Fruit fly (Drosophila melanogaster) whole organism, prepupa: ENCODE measurements around the gene dally.

Experiments used
- CG10631 ChIP-seq: fragments of 200-800 bp; sonication (Bioruptor generic); optimal IDR thresholded peaks from 2 replicates; lab custom pipeline; 2016; ENCODE audit warnings: missing biosample characterization, missing genetic modification characterization
- CG10669 ChIP-seq: fragments of 200-800 bp; sonication (Bioruptor generic); optimal IDR thresholded peaks from 3 replicates; lab custom pipeline; 2018; ENCODE audit warnings: missing biosample characterization, mild to moderate bottlenecking, missing genetic modification characterization, moderate library complexity
- CG11762 ChIP-seq: fragments of 200-800 bp; sonication (Bioruptor generic); optimal IDR thresholded peaks from 3 replicates; lab custom pipeline; 2016; ENCODE audit warnings: missing biosample characterization, missing genetic modification characterization; ENCODE audit not compliant: insufficient read depth
- CG11902 ChIP-seq: fragments of 200-800 bp; sonication (Bioruptor generic); optimal IDR thresholded peaks from 3 replicates; lab custom pipeline; 2016; ENCODE audit warnings: missing biosample characterization, missing genetic modification characterization
- CG15336 ChIP-seq: fragments of 200-800 bp; sonication (Bioruptor generic); IDR thresholded peaks from 2 replicates; pipeline ENCODE4 v1.3.6; 2022; ENCODE audit warnings: missing biosample characterization, missing genetic modification characterization
- CG1621 ChIP-seq: fragments of 200-800 bp; sonication (Bioruptor generic); optimal IDR thresholded peaks from 3 replicates; lab custom pipeline; 2018; ENCODE audit warnings: missing biosample characterization, mild to moderate bottlenecking, missing genetic modification characterization
- CG16779 ChIP-seq: fragments of 200-800 bp; sonication (Bioruptor generic); optimal IDR thresholded peaks from 3 replicates; lab custom pipeline; 2017; ENCODE audit warnings: missing biosample characterization, mild to moderate bottlenecking, missing genetic modification characterization
- CG3032 ChIP-seq: fragments of 200-800 bp; optimal IDR thresholded peaks from 2 replicates; lab custom pipeline; 2019; ENCODE audit warnings: missing biosample characterization, mild to moderate bottlenecking, missing genetic modification characterization, moderate library complexity
- CG31627 ChIP-seq: fragments of 200-800 bp; sonication (Bioruptor generic); optimal IDR thresholded peaks from 3 replicates; lab custom pipeline; 2016; ENCODE audit warnings: missing biosample characterization, missing genetic modification characterization
- CG32006 ChIP-seq: fragments of 200-800 bp; sonication (Bioruptor generic); optimal IDR thresholded peaks from 3 replicates; lab custom pipeline; 2017; ENCODE audit warnings: missing biosample characterization, mild to moderate bottlenecking, missing genetic modification characterization
- CG3919 ChIP-seq: fragments of 200-800 bp; sonication (Bioruptor generic); optimal IDR thresholded peaks from 3 replicates; lab custom pipeline; 2016; ENCODE audit warnings: missing biosample characterization, missing genetic modification characterization
- CG4318 ChIP-seq: fragments of 200-800 bp; sonication (Bioruptor generic); optimal IDR thresholded peaks from 3 replicates; lab custom pipeline; 2017; ENCODE audit warnings: missing biosample characterization, mild to moderate bottlenecking, missing genetic modification characterization
- CG6163 ChIP-seq: fragments of 200-800 bp; sonication (Bioruptor generic); IDR thresholded peaks from 3 replicates; pipeline ENCODE4 v1.3.6; 2022; ENCODE audit warnings: missing biosample characterization, missing genetic modification characterization
- CG6276 ChIP-seq: fragments of 200-800 bp; sonication (Bioruptor generic); optimal IDR thresholded peaks from 2 replicates; lab custom pipeline; 2017; ENCODE audit warnings: missing biosample characterization, mild to moderate bottlenecking, missing genetic modification characterization
- CG6792 ChIP-seq: fragments of 200-800 bp; sonication (Bioruptor generic); optimal IDR thresholded peaks from 3 replicates; lab custom pipeline; 2016; ENCODE audit warnings: missing biosample characterization, missing genetic modification characterization
- CG6808 ChIP-seq: fragments of 200-800 bp; sonication (Bioruptor generic); optimal IDR thresholded peaks from 3 replicates; lab custom pipeline; 2017; ENCODE audit warnings: missing biosample characterization, missing genetic modification characterization, mild to moderate bottlenecking, moderate library complexity, missing genetic modification reagents
- CG6854 ChIP-seq: fragments of 200-800 bp; sonication (Bioruptor generic); optimal IDR thresholded peaks from 2 replicates; lab custom pipeline; 2017; ENCODE audit warnings: missing biosample characterization, mild to moderate bottlenecking, missing genetic modification characterization
- CG7368 ChIP-seq: fragments of 200-800 bp; sonication (Bioruptor generic); optimal IDR thresholded peaks from 3 replicates; lab custom pipeline; 2016; ENCODE audit warnings: missing biosample characterization, missing genetic modification characterization
- CG8119 ChIP-seq: fragments of 200-800 bp; sonication (Bioruptor generic); IDR thresholded peaks from 3 replicates; pipeline ENCODE4 v1.3.6; 2022; ENCODE audit warnings: missing biosample characterization, missing genetic modification characterization
- CG8319 ChIP-seq: fragments of 200-800 bp; sonication (Bioruptor generic); optimal IDR thresholded peaks from 3 replicates; lab custom pipeline; 2016; ENCODE audit warnings: missing biosample characterization, missing genetic modification characterization
- CG8632 ChIP-seq: fragments of 200-800 bp; sonication (Bioruptor generic); optimal IDR thresholded peaks from 3 replicates; lab custom pipeline; 2016; ENCODE audit warnings: missing biosample characterization, missing genetic modification characterization
- CG9139 ChIP-seq: fragments of 200-800 bp; sonication (Bioruptor generic); optimal IDR thresholded peaks from 3 replicates; lab custom pipeline; 2017; ENCODE audit warnings: missing biosample characterization, mild to moderate bottlenecking, missing genetic modification characterization
- Eip75B ChIP-seq: fragments of 200-800 bp; sonication (Bioruptor generic); optimal IDR thresholded peaks from 3 replicates; lab custom pipeline; 2016; ENCODE audit warnings: missing biosample characterization, missing genetic modification characterization
- Eip78C ChIP-seq: fragments of 200-800 bp; sonication (Bioruptor generic); peaks from one replicate; lab custom pipeline; 2016; ENCODE audit warnings: missing biosample characterization, missing genetic modification characterization
- Ets21C ChIP-seq: fragments of 200-800 bp; sonication (Bioruptor generic); optimal IDR thresholded peaks from 3 replicates; lab custom pipeline; 2016; ENCODE audit warnings: missing biosample characterization, missing genetic modification characterization
- Hr38 ChIP-seq: sonication (Bioruptor generic); optimal IDR thresholded peaks from 2 replicates; lab custom pipeline; 2016; ENCODE audit warnings: missing biosample characterization, missing genetic modification characterization
- Hr39 ChIP-seq: fragments of 200-800 bp; sonication (Bioruptor generic); optimal IDR thresholded peaks from 2 replicates; lab custom pipeline; 2016; ENCODE audit warnings: missing biosample characterization, missing genetic modification characterization
- Hr4 ChIP-seq: fragments of 200-800 bp; sonication (Bioruptor generic); optimal IDR thresholded peaks from 3 replicates; lab custom pipeline; 2016; ENCODE audit warnings: missing biosample characterization, missing genetic modification characterization
- Lpt ChIP-seq: fragments of 200-800 bp; sonication (Bioruptor generic); optimal IDR thresholded peaks from 3 replicates; lab custom pipeline; 2016; ENCODE audit warnings: missing biosample characterization, missing genetic modification characterization
- Met ChIP-seq: fragments of 200-800 bp; sonication (Bioruptor generic); optimal IDR thresholded peaks from 3 replicates; lab custom pipeline; 2016; ENCODE audit warnings: missing biosample characterization, missing genetic modification characterization
- Smox ChIP-seq: fragments of 200-800 bp; sonication (Bioruptor generic); optimal IDR thresholded peaks from 3 replicates; lab custom pipeline; 2016; ENCODE audit warnings: missing biosample characterization, missing genetic modification characterization
- Sox102F ChIP-seq: fragments of 200-800 bp; sonication (Bioruptor generic); optimal IDR thresholded peaks from 2 replicates; lab custom pipeline; 2016; ENCODE audit warnings: missing biosample characterization, mild to moderate bottlenecking, missing genetic modification characterization
- Sox15 ChIP-seq: fragments of 200-800 bp; sonication (Bioruptor generic); optimal IDR thresholded peaks from 3 replicates; lab custom pipeline; 2016; ENCODE audit warnings: missing biosample characterization, missing genetic modification characterization
- achi ChIP-seq: fragments of 200-800 bp; sonication (Bioruptor generic); optimal IDR thresholded peaks from 3 replicates; lab custom pipeline; 2016; ENCODE audit warnings: missing biosample characterization, missing genetic modification characterization
- cyc ChIP-seq: fragments of 200-800 bp; sonication (Bioruptor generic); optimal IDR thresholded peaks from 3 replicates; lab custom pipeline; 2016; ENCODE audit warnings: missing biosample characterization, missing genetic modification characterization
- eg ChIP-seq: fragments of 200-800 bp; sonication (Bioruptor generic); IDR thresholded peaks from 3 replicates; pipeline ENCODE4 v1.3.6; 2022; ENCODE audit warnings: missing biosample characterization, missing genetic modification characterization
- esn ChIP-seq: fragments of 200-800 bp; sonication (Bioruptor generic); optimal IDR thresholded peaks from 2 replicates; lab custom pipeline; 2016; ENCODE audit warnings: missing biosample characterization, mild to moderate bottlenecking, missing genetic modification characterization, moderate library complexity
- fkh ChIP-seq: fragments of 200-800 bp; sonication (Bioruptor generic); optimal IDR thresholded peaks from 3 replicates; lab custom pipeline; 2017; ENCODE audit warnings: missing biosample characterization, mild to moderate bottlenecking, missing genetic modification characterization, moderate library complexity
- lz ChIP-seq: fragments of 200-800 bp; sonication (Bioruptor generic); optimal IDR thresholded peaks from 3 replicates; lab custom pipeline; 2016; ENCODE audit warnings: missing biosample characterization, missing genetic modification characterization
- pdm3 ChIP-seq: fragments of 200-800 bp; sonication (Bioruptor generic); optimal IDR thresholded peaks from 3 replicates; lab custom pipeline; 2016; ENCODE audit warnings: missing biosample characterization, missing genetic modification characterization
- salr ChIP-seq, 2 experiments: fragments of 200-800 bp; sonication (Bioruptor generic); optimal IDR thresholded peaks; 3 replicates each; lab custom pipeline; 2016 to 2018; ENCODE audit warnings: missing biosample characterization in 2 of 2, missing genetic modification characterization in 2 of 2, mild to moderate bottlenecking in 1 of 2
- spab ChIP-seq: fragments of 200-800 bp; sonication (Bioruptor generic); optimal IDR thresholded peaks from 2 replicates; lab custom pipeline; 2017; ENCODE audit warnings: missing biosample characterization, mild to moderate bottlenecking, missing genetic modification characterization, missing genetic modification reagents
- ss ChIP-seq, 2 experiments: fragments of 200-800 bp; sonication (Bioruptor generic); optimal IDR thresholded peaks; 2 replicates in 1 of 2; 3 replicates in 1 of 2; lab custom pipeline; 2017 to 2018; ENCODE audit warnings: mild to moderate bottlenecking in 2 of 2, missing biosample characterization in 2 of 2, missing genetic modification characterization in 2 of 2, moderate library complexity in 1 of 2
- svp ChIP-seq: fragments of 200-800 bp; sonication (Bioruptor generic); peaks from one replicate; lab custom pipeline; 2016; ENCODE audit warnings: missing biosample characterization, missing genetic modification characterization
- vri ChIP-seq: fragments of 200-800 bp; sonication (Bioruptor generic); optimal IDR thresholded peaks from 3 replicates; lab custom pipeline; 2016; ENCODE audit warnings: missing biosample characterization, mild to moderate bottlenecking, missing genetic modification characterization

dally gene

dm6 chr3L:8913537-8914108 lies 86.3 kb downstream of the dally start (continued):
- TF ChIP-seq CG6792 (GFP tag; lab: Kevin White, UChicago) (peak; percentile 72), CG6854 (GFP tag; lab: Kevin White, UChicago) (peak; percentile 10), Eip78C (GFP tag; lab: Kevin White, UChicago) (peak; percentile 95), Sox15 (GFP tag; lab: Kevin White, UChicago) (peak; percentile 64), CG8319 (GFP tag; lab: Kevin White, UChicago) (peak; percentile 42), achi (peak; percentile 75), CG6808 (peak; percentile 59), CG1621 (tag; lab: Kevin White, UChicago) (peak; percentile 56), esn (GFP tag; lab: Kevin White, UChicago) (peak; percentile 91), CG3032 (tag; lab: Kevin White, UChicago) (peak; percentile 58), Eip75B (peak; percentile 87), CG11762 (GFP tag; lab: Kevin White, UChicago) (peak; percentile 26), CG15336 (GFP tag; lab: Robert Waterston, UW) (peak; percentile 57), cyc (peak; percentile 72), CG9139 (GFP tag; lab: Kevin White, UChicago) (peak; percentile 40), lz (GFP tag; lab: Kevin White, UChicago) (peak; percentile 84), svp (peak; percentile 93), ss (GFP tag; optimal IDR thresholded peaks at IDR 0.05; lab: Kevin White, UChicago) (peak; percentile 34 to 43), spab (peak; percentile 42), CG8632 (peak; percentile 68), CG31627 (GFP tag; lab: Kevin White, UChicago) (peak; percentile 69), Met (peak; percentile 83), CG7368 (GFP tag; lab: Kevin White, UChicago) (no peak), Ets21C (peak; percentile 73)

DNA sequence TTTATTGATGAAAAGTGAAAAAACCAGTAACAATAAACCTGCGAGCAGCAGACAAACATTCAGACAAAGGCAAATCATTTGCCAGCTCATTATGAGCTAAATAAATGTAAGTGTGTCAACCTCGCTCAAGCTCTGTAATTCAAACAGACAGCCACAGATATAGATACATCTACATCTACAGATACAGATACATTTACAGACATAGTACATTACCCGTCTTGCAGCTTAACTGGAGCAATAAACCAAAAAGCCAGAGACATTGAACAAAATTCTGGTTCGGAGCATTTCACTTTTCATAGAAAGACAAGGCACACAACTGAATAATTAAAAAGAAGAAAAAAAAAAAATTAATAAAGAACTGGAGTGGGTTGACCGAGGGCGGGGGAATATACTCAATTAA lies 92.4 kb downstream of the dally start:
- TF ChIP-seq CG4318 (GFP tag; lab: Kevin White, UChicago) (no peak), CG6276 (no peak), CG6163 (no peak), CG11902 (GFP tag; lab: Kevin White, UChicago) (no peak), ss (GFP tag; optimal IDR thresholded peaks at IDR 0.05; lab: Kevin White, UChicago) (no peak), Hr39 (no peak), fkh (GFP tag; lab: Kevin White, UChicago) (no peak), CG3919 (GFP tag; lab: Kevin White, UChicago) (no peak), Smox (GFP tag; lab: Kevin White, UChicago) (no peak), vri (GFP tag; lab: Kevin White, UChicago) (no peak), Eip78C (GFP tag; lab: Kevin White, UChicago) (no peak), achi (no peak), CG10669 (GFP tag; lab: Kevin White, UChicago) (no peak)

DNA sequence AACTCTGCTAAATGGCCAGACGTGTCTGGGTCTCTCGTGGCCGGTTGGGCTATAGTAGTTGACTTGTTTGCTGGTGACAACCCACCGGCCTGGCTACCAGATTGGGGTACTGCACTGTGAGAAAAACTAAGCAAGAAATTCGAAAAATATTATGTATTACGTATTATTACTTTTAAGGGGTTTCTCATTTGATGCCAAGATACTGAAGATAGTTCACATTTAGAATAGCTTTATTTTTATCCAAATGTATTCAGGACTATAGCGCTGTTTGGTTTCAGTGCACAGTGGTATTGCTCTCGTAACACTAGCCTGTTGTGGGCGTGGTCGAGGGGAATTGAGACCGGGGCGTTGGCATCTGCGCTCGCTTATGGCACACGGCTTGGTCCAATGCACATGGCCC lies 93.4 kb downstream of the dally start:
- TF ChIP-seq CG8632 (peak; percentile 44), Lpt (GFP tag; lab: Kevin White, UChicago) (peak; percentile 87), spab (peak; percentile 33), pdm3 (GFP tag; lab: Kevin White, UChicago) (peak; percentile 72), CG6163 (peak; percentile 90), Sox15 (GFP tag; lab: Kevin White, UChicago) (peak; percentile 37), CG3919 (GFP tag; lab: Kevin White, UChicago) (peak; percentile 77), CG6808 (peak; percentile 10), CG8319 (GFP tag; lab: Kevin White, UChicago) (no peak), Hr38 (GFP tag; lab: Kevin White, UChicago) (peak; percentile 53), Eip75B (peak; percentile 70), CG8119 (GFP tag; lab: Robert Waterston, UW) (peak; percentile 94), Sox102F (GFP tag; lab: Kevin White, UChicago) (no peak), Smox (GFP tag; lab: Kevin White, UChicago) (no peak), CG11902 (GFP tag; lab: Kevin White, UChicago) (peak; percentile 2), eg (GFP tag; lab: Robert Waterston, UW) (peak; percentile 96), salr (GFP tag; optimal IDR thresholded peaks at IDR 0.05; lab: Kevin White, UChicago) (peak; percentile 28 to 66), Eip78C (GFP tag; lab: Kevin White, UChicago) (peak; percentile 93), ss (GFP tag; optimal IDR thresholded peaks at IDR 0.05; lab: Kevin White, UChicago) (peak in 1 of 2 experiments; percentile 37), CG4318 (GFP tag; lab: Kevin White, UChicago) (peak; percentile 72), CG1621 (tag; lab: Kevin White, UChicago) (peak; percentile 38), Hr39 (peak; percentile 30), Ets21C (no peak), Hr4 (GFP tag; lab: Kevin White, UChicago) (peak; percentile 95), CG15336 (GFP tag; lab: Robert Waterston, UW) (peak; percentile 94), CG16779 (peak; percentile 55), CG32006 (peak; percentile 92), CG11762 (GFP tag; lab: Kevin White, UChicago) (peak; percentile 56), CG10631 (GFP tag; lab: Kevin White, UChicago) (peak; percentile 70)
